Worm (Caenorhabditis elegans): ENCODE results near the gene F47B10.8.

ce11 chrX:10862582-10862981, 48.0 kb downstream of the F47B10.8 start:
- TF ChIP-seq aly-1 (tag; optimal IDR thresholded peaks at IDR 0.05) = no peak
- TF ChIP-seq ama-1 (optimal IDR thresholded peaks at IDR 0.05) = no peak
- TF ChIP-seq F13C5.2 (tag; optimal IDR thresholded peaks at IDR 0.05) = no peak
- TF ChIP-seq hmg-4 (GFP tag; optimal IDR thresholded peaks at IDR 0.05) = no peak
- no peak for TF ChIP-seq flt-1 (GFP tag; IDR thresholded peaks at IDR 0.05)
- no peak for TF ChIP-seq tbx-11 (GFP tag; IDR thresholded peaks at IDR 0.05)
- no peak for TF ChIP-seq ets-7 (tag; optimal IDR thresholded peaks at IDR 0.05)
- no peak for TF ChIP-seq B0310.2 (tag; optimal IDR thresholded peaks at IDR 0.05)
- no peak for TF ChIP-seq pes-1 (GFP tag; IDR thresholded peaks at IDR 0.05)
- TF ChIP-seq hnd-1 (tag; optimal IDR thresholded peaks at IDR 0.05) = no peak
- TF ChIP-seq tra-4 (tag; optimal IDR thresholded peaks at IDR 0.05) = no peak

Measured in whole organism, early embryonic.